Worm (Caenorhabditis elegans): ENCODE measurements around the gene pnp-1.

- no peak for TF ChIP-seq pqm-1 (tag; optimal IDR thresholded peaks at IDR 0.05)
- no peak for TF ChIP-seq mxl-3 (GFP tag; optimal IDR thresholded peaks at IDR 0.05)
- no peak for TF ChIP-seq zfp-2 (tag; optimal IDR thresholded peaks at IDR 0.05)
- no peak for TF ChIP-seq dmd-9 (GFP tag; IDR thresholded peaks at IDR 0.05)
- no peak for TF ChIP-seq ctbp-1 (GFP tag; IDR thresholded peaks at IDR 0.05)
- no peak for TF ChIP-seq nhr-6 (tag; optimal IDR thresholded peaks at IDR 0.05)
- no peak for TF ChIP-seq pha-4 (GFP tag; IDR thresholded peaks at IDR 0.05)
- no peak for TF ChIP-seq pha-4 (tag; optimal IDR thresholded peaks at IDR 0.05)
- no peak for TF ChIP-seq dve-1 (tag; optimal IDR thresholded peaks at IDR 0.05; ENCODE audit: insufficient read depth)
- TF ChIP-seq lsy-2 (tag; optimal IDR thresholded peaks at IDR 0.05): no peak
- TF ChIP-seq nhr-76 (tag; optimal IDR thresholded peaks at IDR 0.05): no peak
- TF ChIP-seq egl-27 (tag; optimal IDR thresholded peaks at IDR 0.05): no peak
- no peak for TF ChIP-seq lir-3 (tag; optimal IDR thresholded peaks at IDR 0.05)
Measured at ce11 chrIV:259142-259541, 39.0 kb downstream of the pnp-1 start, which contains the start of gene dpy-9.
